Fruit fly (Drosophila melanogaster) whole organism, prepupa: Measurements from ENCODE around the gene CG5815.

ENCODE experiments used
- CG10631 ChIP-seq: fragments of 200-800 bp; sonication (Bioruptor generic); optimal IDR thresholded peaks from 2 replicates; lab custom pipeline; 2016; ENCODE audit warnings: missing biosample characterization, missing genetic modification characterization
- CG10669 ChIP-seq: fragments of 200-800 bp; sonication (Bioruptor generic); optimal IDR thresholded peaks from 3 replicates; lab custom pipeline; 2018; ENCODE audit warnings: missing biosample characterization, mild to moderate bottlenecking, missing genetic modification characterization, moderate library complexity
- CG11294 ChIP-seq: fragments of 200-800 bp; sonication (Bioruptor generic); IDR thresholded peaks from 2 replicates; pipeline ENCODE4 v1.3.6; 2022; ENCODE audit warnings: missing biosample characterization, missing genetic modification characterization
- CG11902 ChIP-seq: fragments of 200-800 bp; sonication (Bioruptor generic); optimal IDR thresholded peaks from 3 replicates; lab custom pipeline; 2016; ENCODE audit warnings: missing biosample characterization, missing genetic modification characterization
- CG15336 ChIP-seq: fragments of 200-800 bp; sonication (Bioruptor generic); IDR thresholded peaks from 2 replicates; pipeline ENCODE4 v1.3.6; 2022; ENCODE audit warnings: missing biosample characterization, missing genetic modification characterization
- CG1621 ChIP-seq: fragments of 200-800 bp; sonication (Bioruptor generic); optimal IDR thresholded peaks from 3 replicates; lab custom pipeline; 2018; ENCODE audit warnings: missing biosample characterization, mild to moderate bottlenecking, missing genetic modification characterization
- CG32006 ChIP-seq: fragments of 200-800 bp; sonication (Bioruptor generic); optimal IDR thresholded peaks from 3 replicates; lab custom pipeline; 2017; ENCODE audit warnings: missing biosample characterization, mild to moderate bottlenecking, missing genetic modification characterization
- CG34406 ChIP-seq: fragments of 200-800 bp; sonication (Bioruptor generic); optimal IDR thresholded peaks from 3 replicates; lab custom pipeline; 2016; ENCODE audit warnings: missing biosample characterization, missing genetic modification characterization
- CG3919 ChIP-seq: fragments of 200-800 bp; sonication (Bioruptor generic); optimal IDR thresholded peaks from 3 replicates; lab custom pipeline; 2016; ENCODE audit warnings: missing biosample characterization, missing genetic modification characterization
- CG4318 ChIP-seq: fragments of 200-800 bp; sonication (Bioruptor generic); optimal IDR thresholded peaks from 3 replicates; lab custom pipeline; 2017; ENCODE audit warnings: missing biosample characterization, mild to moderate bottlenecking, missing genetic modification characterization
- CG6163 ChIP-seq: fragments of 200-800 bp; sonication (Bioruptor generic); IDR thresholded peaks from 3 replicates; pipeline ENCODE4 v1.3.6; 2022; ENCODE audit warnings: missing biosample characterization, missing genetic modification characterization
- CG6792 ChIP-seq: fragments of 200-800 bp; sonication (Bioruptor generic); optimal IDR thresholded peaks from 3 replicates; lab custom pipeline; 2016; ENCODE audit warnings: missing biosample characterization, missing genetic modification characterization
- CG6808 ChIP-seq: fragments of 200-800 bp; sonication (Bioruptor generic); optimal IDR thresholded peaks from 3 replicates; lab custom pipeline; 2017; ENCODE audit warnings: missing biosample characterization, missing genetic modification characterization, mild to moderate bottlenecking, moderate library complexity, missing genetic modification reagents
- CG6854 ChIP-seq: fragments of 200-800 bp; sonication (Bioruptor generic); optimal IDR thresholded peaks from 2 replicates; lab custom pipeline; 2017; ENCODE audit warnings: missing biosample characterization, mild to moderate bottlenecking, missing genetic modification characterization
- CG7368 ChIP-seq: fragments of 200-800 bp; sonication (Bioruptor generic); optimal IDR thresholded peaks from 3 replicates; lab custom pipeline; 2016; ENCODE audit warnings: missing biosample characterization, missing genetic modification characterization
- CG8119 ChIP-seq: fragments of 200-800 bp; sonication (Bioruptor generic); IDR thresholded peaks from 3 replicates; pipeline ENCODE4 v1.3.6; 2022; ENCODE audit warnings: missing biosample characterization, missing genetic modification characterization
- CG8319 ChIP-seq: fragments of 200-800 bp; sonication (Bioruptor generic); optimal IDR thresholded peaks from 3 replicates; lab custom pipeline; 2016; ENCODE audit warnings: missing biosample characterization, missing genetic modification characterization
- CG8632 ChIP-seq: fragments of 200-800 bp; sonication (Bioruptor generic); optimal IDR thresholded peaks from 3 replicates; lab custom pipeline; 2016; ENCODE audit warnings: missing biosample characterization, missing genetic modification characterization
- Eip75B ChIP-seq: fragments of 200-800 bp; sonication (Bioruptor generic); optimal IDR thresholded peaks from 3 replicates; lab custom pipeline; 2016; ENCODE audit warnings: missing biosample characterization, missing genetic modification characterization
- Eip78C ChIP-seq: fragments of 200-800 bp; sonication (Bioruptor generic); peaks from one replicate; lab custom pipeline; 2016; ENCODE audit warnings: missing biosample characterization, missing genetic modification characterization
- Eip93F ChIP-seq: fragments of 200-800 bp; sonication (Bioruptor generic); optimal IDR thresholded peaks from 2 replicates; lab custom pipeline; 2016; ENCODE audit warnings: missing biosample characterization, mild to moderate bottlenecking, missing genetic modification characterization
- Ets21C ChIP-seq: fragments of 200-800 bp; sonication (Bioruptor generic); optimal IDR thresholded peaks from 3 replicates; lab custom pipeline; 2016; ENCODE audit warnings: missing biosample characterization, missing genetic modification characterization
- Ets96B ChIP-seq: fragments of 200-800 bp; optimal IDR thresholded peaks from 2 replicates; lab custom pipeline; 2019; ENCODE audit warnings: missing biosample characterization, mild to moderate bottlenecking, missing genetic modification characterization, moderate library complexity
- Gug ChIP-seq: fragments of 200-800 bp; sonication (Bioruptor generic); IDR thresholded peaks from 2 replicates; pipeline ENCODE4 v1.3.6; 2022; ENCODE audit warnings: missing biosample characterization, missing genetic modification characterization
- Hr38 ChIP-seq: sonication (Bioruptor generic); optimal IDR thresholded peaks from 2 replicates; lab custom pipeline; 2016; ENCODE audit warnings: missing biosample characterization, missing genetic modification characterization
- Hr4 ChIP-seq: fragments of 200-800 bp; sonication (Bioruptor generic); optimal IDR thresholded peaks from 3 replicates; lab custom pipeline; 2016; ENCODE audit warnings: missing biosample characterization, missing genetic modification characterization
- Lpt ChIP-seq: fragments of 200-800 bp; sonication (Bioruptor generic); optimal IDR thresholded peaks from 3 replicates; lab custom pipeline; 2016; ENCODE audit warnings: missing biosample characterization, missing genetic modification characterization
- Met ChIP-seq: fragments of 200-800 bp; sonication (Bioruptor generic); optimal IDR thresholded peaks from 3 replicates; lab custom pipeline; 2016; ENCODE audit warnings: missing biosample characterization, missing genetic modification characterization
- OdsH ChIP-seq: fragments of 200-800 bp; sonication (Bioruptor generic); optimal IDR thresholded peaks from 3 replicates; lab custom pipeline; 2016; ENCODE audit warnings: missing biosample characterization, missing genetic modification characterization
- Smox ChIP-seq: fragments of 200-800 bp; sonication (Bioruptor generic); optimal IDR thresholded peaks from 3 replicates; lab custom pipeline; 2016; ENCODE audit warnings: missing biosample characterization, missing genetic modification characterization
- Sox102F ChIP-seq: fragments of 200-800 bp; sonication (Bioruptor generic); optimal IDR thresholded peaks from 2 replicates; lab custom pipeline; 2016; ENCODE audit warnings: missing biosample characterization, mild to moderate bottlenecking, missing genetic modification characterization
- Sox14 ChIP-seq: fragments of 200-800 bp; sonication (Bioruptor generic); optimal IDR thresholded peaks from 3 replicates; lab custom pipeline; 2016; ENCODE audit warnings: missing biosample characterization, missing genetic modification characterization
- Sox15 ChIP-seq: fragments of 200-800 bp; sonication (Bioruptor generic); optimal IDR thresholded peaks from 3 replicates; lab custom pipeline; 2016; ENCODE audit warnings: missing biosample characterization, missing genetic modification characterization
- acj6 ChIP-seq: fragments of 200-800 bp; sonication (Bioruptor generic); optimal IDR thresholded peaks from 3 replicates; lab custom pipeline; 2016; ENCODE audit warnings: missing biosample characterization, missing genetic modification characterization
- cyc ChIP-seq: fragments of 200-800 bp; sonication (Bioruptor generic); optimal IDR thresholded peaks from 3 replicates; lab custom pipeline; 2016; ENCODE audit warnings: missing biosample characterization, missing genetic modification characterization
- dac ChIP-seq: fragments of 200-800 bp; sonication (Bioruptor generic); optimal IDR thresholded peaks from 2 replicates; lab custom pipeline; 2017; ENCODE audit warnings: missing biosample characterization, mild to moderate bottlenecking, missing genetic modification characterization
- dsx ChIP-seq: fragments of 200-800 bp; optimal IDR thresholded peaks from 3 replicates; lab custom pipeline; 2019; ENCODE audit warnings: missing biosample characterization, mild to moderate bottlenecking, missing genetic modification characterization, moderate library complexity; ENCODE audit not compliant: poor library complexity, severe bottlenecking
- eg ChIP-seq: fragments of 200-800 bp; sonication (Bioruptor generic); IDR thresholded peaks from 3 replicates; pipeline ENCODE4 v1.3.6; 2022; ENCODE audit warnings: missing biosample characterization, missing genetic modification characterization
- esn ChIP-seq: fragments of 200-800 bp; sonication (Bioruptor generic); optimal IDR thresholded peaks from 2 replicates; lab custom pipeline; 2016; ENCODE audit warnings: missing biosample characterization, mild to moderate bottlenecking, missing genetic modification characterization, moderate library complexity
- fd59A ChIP-seq: fragments of 200-800 bp; sonication (Bioruptor generic); optimal IDR thresholded peaks from 2 replicates; lab custom pipeline; 2017; ENCODE audit warnings: missing biosample characterization, mild to moderate bottlenecking, missing genetic modification characterization, missing genetic modification reagents
- fd85E ChIP-seq: fragments of 200-800 bp; sonication (Bioruptor generic); optimal IDR thresholded peaks from 3 replicates; lab custom pipeline; 2016; ENCODE audit warnings: missing biosample characterization, missing genetic modification characterization
- fkh ChIP-seq: fragments of 200-800 bp; sonication (Bioruptor generic); optimal IDR thresholded peaks from 3 replicates; lab custom pipeline; 2017; ENCODE audit warnings: missing biosample characterization, mild to moderate bottlenecking, missing genetic modification characterization, moderate library complexity
- lz ChIP-seq: fragments of 200-800 bp; sonication (Bioruptor generic); optimal IDR thresholded peaks from 3 replicates; lab custom pipeline; 2016; ENCODE audit warnings: missing biosample characterization, missing genetic modification characterization
- net ChIP-seq: fragments of 200-800 bp; sonication (Bioruptor generic); optimal IDR thresholded peaks from 3 replicates; lab custom pipeline; 2016; ENCODE audit warnings: missing biosample characterization, missing genetic modification characterization
- pdm3 ChIP-seq: fragments of 200-800 bp; sonication (Bioruptor generic); optimal IDR thresholded peaks from 3 replicates; lab custom pipeline; 2016; ENCODE audit warnings: missing biosample characterization, missing genetic modification characterization
- salr ChIP-seq, 2 experiments: fragments of 200-800 bp; sonication (Bioruptor generic); optimal IDR thresholded peaks; 3 replicates each; lab custom pipeline; 2016 to 2018; ENCODE audit warnings: missing biosample characterization in 2 of 2, missing genetic modification characterization in 2 of 2, mild to moderate bottlenecking in 1 of 2
- spab ChIP-seq: fragments of 200-800 bp; sonication (Bioruptor generic); optimal IDR thresholded peaks from 2 replicates; lab custom pipeline; 2017; ENCODE audit warnings: missing biosample characterization, mild to moderate bottlenecking, missing genetic modification characterization, missing genetic modification reagents
- ss ChIP-seq, 2 experiments: fragments of 200-800 bp; sonication (Bioruptor generic); optimal IDR thresholded peaks; 2 replicates in 1 of 2; 3 replicates in 1 of 2; lab custom pipeline; 2017 to 2018; ENCODE audit warnings: mild to moderate bottlenecking in 2 of 2, missing biosample characterization in 2 of 2, missing genetic modification characterization in 2 of 2, moderate library complexity in 1 of 2
- svp ChIP-seq: fragments of 200-800 bp; sonication (Bioruptor generic); peaks from one replicate; lab custom pipeline; 2016; ENCODE audit warnings: missing biosample characterization, missing genetic modification characterization
- topi ChIP-seq: fragments of 200-800 bp; sonication (Bioruptor generic); optimal IDR thresholded peaks from 3 replicates; lab custom pipeline; 2016; ENCODE audit warnings: missing biosample characterization, missing genetic modification characterization
- vri ChIP-seq: fragments of 200-800 bp; sonication (Bioruptor generic); optimal IDR thresholded peaks from 3 replicates; lab custom pipeline; 2016; ENCODE audit warnings: missing biosample characterization, mild to moderate bottlenecking, missing genetic modification characterization

The CG5815 gene

DNA sequence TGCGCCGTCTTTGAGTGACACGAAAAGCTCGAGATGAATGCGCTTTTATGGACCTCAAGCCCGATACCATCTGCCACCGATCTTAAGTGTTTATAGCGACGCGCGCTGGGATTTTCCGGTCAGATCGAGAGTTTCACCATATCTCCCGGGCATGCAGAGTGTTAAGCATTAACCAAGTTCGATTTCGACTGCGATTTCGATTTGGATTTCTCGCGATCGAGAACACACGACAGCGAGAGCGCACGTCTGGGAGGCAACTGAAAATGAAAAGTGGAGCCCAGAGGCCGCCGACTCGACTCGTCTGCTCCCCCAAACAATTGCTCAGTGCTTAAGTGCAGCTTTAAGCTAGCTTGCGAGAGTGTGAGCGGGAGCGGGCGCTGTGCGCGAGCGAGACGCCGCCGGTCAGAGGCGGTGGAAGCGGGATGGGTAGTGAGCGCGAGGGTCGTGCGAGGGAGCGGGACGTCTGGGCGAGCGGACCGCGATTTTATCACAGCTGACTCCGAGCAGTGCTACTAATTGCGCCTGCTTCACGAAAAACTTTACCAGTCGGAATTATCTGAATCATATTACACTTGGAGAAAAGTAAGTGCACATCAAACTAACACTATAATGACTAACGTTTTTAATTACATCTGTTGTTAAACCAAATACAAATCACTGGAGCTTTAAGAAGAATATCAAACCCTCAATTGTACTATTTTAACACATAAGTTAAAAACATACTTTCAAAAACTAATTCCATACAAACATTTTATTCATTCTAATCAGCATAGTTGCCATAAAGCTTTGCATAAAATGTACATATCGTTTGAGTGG, 42.3 kb upstream of the CG5815 start, which contains the start of gene spz:
TSS of gene spz (minus strand) at position 261 of the 816 bp plus-strand sequence.
- no peak for TF ChIP-seq CG1621 (tag; lab: Kevin White, UChicago)
- TF ChIP-seq topi (GFP tag; lab: Kevin White, UChicago) = no peak
- TF ChIP-seq CG3919 = peak; percentile 21
- no peak for TF ChIP-seq cyc (GFP tag; lab: Kevin White, UChicago)
- no peak for TF ChIP-seq CG4318 (GFP tag; lab: Kevin White, UChicago)
- no peak for TF ChIP-seq CG10631 (GFP tag; lab: Kevin White, UChicago)
- TF ChIP-seq lz (GFP tag; lab: Kevin White, UChicago) = no peak
- peak; percentile 47 for TF ChIP-seq CG15336 (GFP tag; lab: Robert Waterston, UW)
- no peak for TF ChIP-seq CG11902 (GFP tag; lab: Kevin White, UChicago)
- TF ChIP-seq salr (GFP tag; optimal IDR thresholded peaks at IDR 0.05; lab: Kevin White, UChicago) = no peak
- no peak for TF ChIP-seq spab (GFP tag; lab: Kevin White, UChicago)
- no peak for TF ChIP-seq Ets96B (tag; lab: Kevin White, UChicago)
- no peak for TF ChIP-seq CG7368 (GFP tag; lab: Kevin White, UChicago)
- TF ChIP-seq net (GFP tag; lab: Kevin White, UChicago) = peak; percentile 13
- TF ChIP-seq acj6 (GFP tag; lab: Kevin White, UChicago) = no peak
- no peak for TF ChIP-seq Sox102F (GFP tag; lab: Kevin White, UChicago)
- TF ChIP-seq CG8119 = peak; percentile 33; the same call in 1 of the 3 replicates
- peak; percentile 77 for TF ChIP-seq Eip78C
- TF ChIP-seq Lpt (GFP tag; lab: Kevin White, UChicago) = peak; percentile 4
- TF ChIP-seq Eip75B (GFP tag; lab: Kevin White, UChicago) = no peak
- no peak for TF ChIP-seq esn
- TF ChIP-seq fkh = no peak
- TF ChIP-seq fd85E = no peak
- no peak for TF ChIP-seq CG11294 (GFP tag; lab: Robert Waterston, UW)
- TF ChIP-seq CG10669 (GFP tag; lab: Kevin White, UChicago) = peak; percentile 61
- TF ChIP-seq dac (GFP tag; lab: Kevin White, UChicago) = no peak
- no peak for TF ChIP-seq CG32006 (GFP tag; lab: Kevin White, UChicago)
- no peak for TF ChIP-seq Ets21C (GFP tag; lab: Kevin White, UChicago)
- peak; percentile 40 for TF ChIP-seq Hr4 (GFP tag; lab: Kevin White, UChicago)
- no peak for TF ChIP-seq CG6854
- TF ChIP-seq OdsH (GFP tag; lab: Kevin White, UChicago) = peak; percentile 22
- no peak for TF ChIP-seq vri (GFP tag; lab: Kevin White, UChicago)
- TF ChIP-seq Smox = no peak
- peak in 1 of 2 experiments; percentile 16 for TF ChIP-seq ss (GFP tag; optimal IDR thresholded peaks at IDR 0.05; lab: Kevin White, UChicago)
- no peak for TF ChIP-seq CG8632 (GFP tag; lab: Kevin White, UChicago)
- no peak for TF ChIP-seq Gug (GFP tag; lab: Robert Waterston, UW)
- TF ChIP-seq svp = peak; percentile 98
- TF ChIP-seq eg (GFP tag; lab: Robert Waterston, UW) = peak; percentile 58; the same call in 2 of the 3 replicates
- peak; percentile 4 for TF ChIP-seq pdm3 (GFP tag; lab: Kevin White, UChicago)
- no peak for TF ChIP-seq Eip93F (GFP tag; lab: Kevin White, UChicago)
- TF ChIP-seq CG6792 = no peak
- no peak for TF ChIP-seq fd59A (GFP tag; lab: Kevin White, UChicago)
- no peak for TF ChIP-seq Sox15
- TF ChIP-seq Hr38 = no peak
- no peak for TF ChIP-seq Sox14 (GFP tag; lab: Kevin White, UChicago)
- no peak for TF ChIP-seq CG34406 (GFP tag; lab: Kevin White, UChicago)
- peak; percentile 19 for TF ChIP-seq dsx (GFP tag; lab: Kevin White, UChicago)
- TF ChIP-seq Met (GFP tag; lab: Kevin White, UChicago) = no peak
- TF ChIP-seq CG8319 (GFP tag; lab: Kevin White, UChicago) = no peak
- TF ChIP-seq CG6808 (GFP tag; lab: Kevin White, UChicago) = no peak
- TF ChIP-seq CG6163 (GFP tag; lab: Robert Waterston, UW) = peak; percentile 20; the same call in 1 of the 3 replicates
